Fruit fly (Drosophila melanogaster) whole organism, embryonic: Measurements from ENCODE around the gene Cdk1.

Source experiments
- C15 ChIP-seq: fragments of 200-800 bp; sonication (Bioruptor generic); IDR thresholded peaks from 3 replicates; pipeline ENCODE4 v1.3.6; 2022; ENCODE audit warnings: missing biosample characterization, missing genetic modification characterization
- CG10274 ChIP-seq: fragments of 200-800 bp; sonication (Bioruptor generic); optimal IDR thresholded peaks from 3 replicates; lab custom pipeline; 2017; ENCODE audit warnings: missing biosample characterization, mild to moderate bottlenecking, missing genetic modification characterization
- CG10321 ChIP-seq: fragments of 200-800 bp; sonication (Bioruptor generic); IDR thresholded peaks from 2 replicates; pipeline ENCODE4 v1.3.6; 2022; ENCODE audit warnings: missing biosample characterization, missing genetic modification characterization
- CG11504 ChIP-seq: fragments of 200-800 bp; sonication (Bioruptor generic); optimal IDR thresholded peaks from 3 replicates; lab custom pipeline; 2019; ENCODE audit warnings: missing biosample characterization, mild to moderate bottlenecking, missing genetic modification characterization, moderate library complexity
- CG11696 ChIP-seq: fragments of 200-800 bp; sonication (Bioruptor generic); IDR thresholded peaks from 2 replicates; pipeline ENCODE4 v1.3.6; 2022; ENCODE audit warnings: missing biosample characterization, missing genetic modification characterization
- CG12391 ChIP-seq: fragments of 200-800 bp; sonication (Bioruptor generic); optimal IDR thresholded peaks from 3 replicates; lab custom pipeline; 2018; ENCODE audit warnings: missing biosample characterization, mild to moderate bottlenecking, missing genetic modification characterization, moderate library complexity
- CG15073 ChIP-seq: fragments of 200-800 bp; sonication (Bioruptor generic); optimal IDR thresholded peaks from 2 replicates; lab custom pipeline; 2016; ENCODE audit warnings: missing biosample characterization, missing genetic modification characterization
- CG15479 ChIP-seq: fragments of 200-800 bp; sonication (Bioruptor generic); optimal IDR thresholded peaks from 3 replicates; lab custom pipeline; 2019; ENCODE audit warnings: missing biosample characterization, mild to moderate bottlenecking, missing genetic modification characterization, moderate library complexity
- CG1647 ChIP-seq: fragments of 200-800 bp; sonication (Bioruptor generic); optimal IDR thresholded peaks from 3 replicates; lab custom pipeline; 2016; ENCODE audit warnings: missing biosample characterization, missing genetic modification characterization
- CG16813 ChIP-seq: fragments of 200-800 bp; sonication (Bioruptor generic); IDR thresholded peaks from 3 replicates; pipeline ENCODE4 v1.3.6; 2022; ENCODE audit warnings: missing biosample characterization, missing genetic modification characterization; ENCODE audit not compliant: partially characterized antibody
- CG17361 ChIP-seq: fragments of 200-800 bp; sonication (Bioruptor generic); IDR thresholded peaks from 3 replicates; pipeline ENCODE4 v1.3.6; 2022; ENCODE audit warnings: missing biosample characterization, missing genetic modification characterization
- CG17568 ChIP-seq: fragments of 200-800 bp; sonication (Bioruptor generic); optimal IDR thresholded peaks from 2 replicates; lab custom pipeline; 2018; ENCODE audit warnings: missing biosample characterization, mild to moderate bottlenecking, missing genetic modification characterization, moderate library complexity
- CG17612 ChIP-seq: fragments of 200-800 bp; sonication (Bioruptor generic); IDR thresholded peaks from 2 replicates; pipeline ENCODE4 v1.3.6; 2022; ENCODE audit warnings: missing biosample characterization, missing genetic modification characterization
- CG18011 ChIP-seq: fragments of 200-800 bp; sonication (Bioruptor generic); optimal IDR thresholded peaks from 2 replicates; lab custom pipeline; 2017; ENCODE audit warnings: missing biosample characterization, missing genetic modification characterization, mild to moderate bottlenecking, moderate library complexity, missing genotype
- CG18262 ChIP-seq: fragments of 200-800 bp; optimal IDR thresholded peaks from 3 replicates; lab custom pipeline; 2019; ENCODE audit warnings: missing biosample characterization, mild to moderate bottlenecking, missing genetic modification characterization, moderate library complexity
- CG1832 ChIP-seq: fragments of 200-800 bp; sonication (Bioruptor generic); optimal IDR thresholded peaks from 2 replicates; lab custom pipeline; 2017; ENCODE audit warnings: missing biosample characterization, mild to moderate bottlenecking, missing genetic modification characterization, inconsistent platforms
- CG2875 ChIP-seq: fragments of 200-800 bp; sonication (Bioruptor generic); optimal IDR thresholded peaks from 2 replicates; lab custom pipeline; 2017; ENCODE audit warnings: missing biosample characterization, mild to moderate bottlenecking, missing genetic modification characterization, missing genetic modification reagents
- CG4282 ChIP-seq: fragments of 200-800 bp; sonication (Bioruptor generic); optimal IDR thresholded peaks from 2 replicates; lab custom pipeline; 2016; ENCODE audit warnings: missing biosample characterization, missing genetic modification characterization
- CG43689 ChIP-seq: fragments of 200-800 bp; sonication (Bioruptor generic); IDR thresholded peaks from 2 replicates; pipeline ENCODE4 v1.3.6; 2022; ENCODE audit warnings: missing biosample characterization, missing genetic modification characterization
- CG5953 ChIP-seq: fragments of 200-800 bp; sonication (Bioruptor generic); IDR thresholded peaks from 2 replicates; pipeline ENCODE4 v1.3.6; 2022; ENCODE audit warnings: missing biosample characterization, missing genetic modification characterization
- CG7928 ChIP-seq: fragments of 200-800 bp; sonication (Bioruptor generic); optimal IDR thresholded peaks from 2 replicates; lab custom pipeline; 2017; ENCODE audit warnings: missing biosample characterization, mild to moderate bottlenecking, missing genetic modification characterization
- CG8359 ChIP-seq: fragments of 200-800 bp; sonication (Bioruptor generic); optimal IDR thresholded peaks from 2 replicates; lab custom pipeline; 2017; ENCODE audit warnings: missing biosample characterization, mild to moderate bottlenecking, missing genetic modification characterization, borderline replicate concordance
- CG9797 ChIP-seq: fragments of 200-800 bp; sonication (Bioruptor generic); optimal IDR thresholded peaks from 3 replicates; lab custom pipeline; 2018; ENCODE audit warnings: missing biosample characterization, mild to moderate bottlenecking, missing genetic modification characterization
- CTCF ChIP-seq: fragments of 200-800 bp; sonication (Bioruptor generic); optimal IDR thresholded peaks from 2 replicates; lab custom pipeline; 2017; ENCODE audit warnings: missing biosample characterization, mild to moderate bottlenecking, missing genetic modification characterization, moderate library complexity
- CrebB ChIP-seq: fragments of 200-800 bp; sonication (Bioruptor generic); optimal IDR thresholded peaks from 3 replicates; lab custom pipeline; 2018; ENCODE audit warnings: missing biosample characterization, mild to moderate bottlenecking, missing genetic modification characterization
- D19A ChIP-seq: fragments of 200-800 bp; optimal IDR thresholded peaks from 3 replicates; lab custom pipeline; 2019; ENCODE audit warnings: missing biosample characterization, mild to moderate bottlenecking, missing genetic modification characterization, moderate library complexity
- Doc3 ChIP-seq: fragments of 200-800 bp; sonication (Bioruptor generic); IDR thresholded peaks from 3 replicates; pipeline ENCODE4 v1.3.6; 2022; ENCODE audit warnings: missing biosample characterization, missing genetic modification characterization; ENCODE audit not compliant: partially characterized antibody
- Dp ChIP-seq: fragments of 200-800 bp; sonication (Bioruptor generic); optimal IDR thresholded peaks from 2 replicates; lab custom pipeline; 2018; ENCODE audit warnings: missing biosample characterization, mild to moderate bottlenecking, missing genetic modification characterization, moderate library complexity
- Drgx ChIP-seq: fragments of 200-800 bp; sonication (Bioruptor generic); IDR thresholded peaks from 2 replicates; pipeline ENCODE4 v1.3.6; 2022; ENCODE audit warnings: missing biosample characterization, missing genetic modification characterization
- Fer2 ChIP-seq: fragments of 200-800 bp; sonication (Bioruptor generic); optimal IDR thresholded peaks from 2 replicates; lab custom pipeline; 2018; ENCODE audit warnings: missing biosample characterization, mild to moderate bottlenecking, missing genetic modification characterization, moderate library complexity
- Gug ChIP-seq: fragments of 200-800 bp; sonication (Bioruptor generic); IDR thresholded peaks from 4 replicates; pipeline ENCODE4 v1.3.6; 2022; ENCODE audit warnings: missing biosample characterization, missing genetic modification characterization
- H15 ChIP-seq: fragments of 200-800 bp; sonication (Bioruptor generic); IDR thresholded peaks from 3 replicates; pipeline ENCODE4 v1.3.6; 2022; ENCODE audit warnings: missing biosample characterization, missing genetic modification characterization
- Hmx ChIP-seq: fragments of 200-800 bp; sonication (Bioruptor generic); optimal IDR thresholded peaks from 2 replicates; lab custom pipeline; 2016; ENCODE audit warnings: missing biosample characterization, missing genetic modification characterization
- MESR4 ChIP-seq: fragments of 200-800 bp; sonication (Bioruptor generic); optimal IDR thresholded peaks from 2 replicates; lab custom pipeline; 2018; ENCODE audit warnings: missing biosample characterization, mild to moderate bottlenecking, missing genetic modification characterization, moderate library complexity
- Mes4 ChIP-seq: fragments of 200-800 bp; sonication (Bioruptor generic); optimal IDR thresholded peaks from 2 replicates; lab custom pipeline; 2016; ENCODE audit warnings: missing biosample characterization, missing genetic modification characterization
- Neu2 ChIP-seq: fragments of 200-800 bp; sonication (Bioruptor generic); optimal IDR thresholded peaks from 3 replicates; lab custom pipeline; 2016; ENCODE audit warnings: missing biosample characterization, missing genetic modification characterization, borderline replicate concordance
- Rx ChIP-seq: fragments of 200-800 bp; sonication (Bioruptor generic); IDR thresholded peaks from 2 replicates; pipeline ENCODE4 v1.3.6; 2022; ENCODE audit warnings: missing biosample characterization, missing genetic modification characterization
- Scr ChIP-seq: fragments of 200-800 bp; sonication (Bioruptor generic); IDR thresholded peaks from 2 replicates; pipeline ENCODE4 v1.3.6; 2022; ENCODE audit warnings: missing biosample characterization, missing genetic modification characterization; ENCODE audit not compliant: partially characterized antibody
- Sry-δ ChIP-seq: fragments of 200-800 bp; sonication (Bioruptor generic); optimal IDR thresholded peaks from 2 replicates; lab custom pipeline; 2016; ENCODE audit warnings: missing biosample characterization, missing genetic modification characterization
- Usf ChIP-seq: fragments of 200-800 bp; sonication (Bioruptor generic); optimal IDR thresholded peaks from 2 replicates; lab custom pipeline; 2017; ENCODE audit warnings: missing genotype, missing biosample characterization, missing genetic modification characterization
- chm ChIP-seq: fragments of 200-800 bp; sonication (Bioruptor generic); IDR thresholded peaks from 2 replicates; pipeline ENCODE4 v1.3.6; 2022; ENCODE audit warnings: missing biosample characterization, missing genetic modification characterization
- ci ChIP-seq: fragments of 200-800 bp; sonication (Bioruptor generic); IDR thresholded peaks from 3 replicates; pipeline ENCODE4 v1.3.6; 2022; ENCODE audit warnings: missing biosample characterization, missing genetic modification characterization
- dm ChIP-seq: fragments of 200-800 bp; sonication (Bioruptor generic); optimal IDR thresholded peaks from 3 replicates; lab custom pipeline; 2016; ENCODE audit warnings: missing biosample characterization, missing genetic modification characterization
- esg ChIP-seq: fragments of 200-800 bp; sonication (Bioruptor generic); conservative IDR thresholded peaks from 2 replicates; pipeline ENCODE4 v1.3.6; 2022; ENCODE audit warnings: missing biosample characterization, missing genetic modification characterization
- ham ChIP-seq: fragments of 200-800 bp; sonication (Bioruptor generic); IDR thresholded peaks from 2 replicates; pipeline ENCODE4 v1.3.6; 2022; ENCODE audit warnings: missing biosample characterization, missing genetic modification characterization
- kay ChIP-seq: fragments of 200-800 bp; sonication (Bioruptor generic); optimal IDR thresholded peaks from 2 replicates; lab custom pipeline; 2016; ENCODE audit warnings: missing biosample characterization, missing genetic modification characterization
- otp ChIP-seq: fragments of 200-800 bp; sonication (Bioruptor generic); IDR thresholded peaks from 3 replicates; pipeline ENCODE4, ENCODE4 v1.3.6; 2022; ENCODE audit warnings: missing biosample characterization, missing genetic modification characterization
- prd ChIP-seq, 3 experiments: fragments of >200 bp in 2 of 3; fragments of 200-800 bp in 1 of 3; sonication (Bioruptor generic) in 1 of 3; optimal IDR thresholded peaks in 2 of 3; IDR thresholded peaks in 1 of 3; 2 replicates in 2 of 3; 3 replicates in 1 of 3; pipeline versions ENCODE4 v1.3.6 to Lab custom; 2017 to 2022; ENCODE audit warnings: missing biosample characterization in 1 of 3, missing genetic modification characterization in 1 of 3
- salm ChIP-seq: fragments of 200-800 bp; sonication (Bioruptor generic); optimal IDR thresholded peaks from 2 replicates; lab custom pipeline; 2018; ENCODE audit warnings: missing biosample characterization, mild to moderate bottlenecking, missing genetic modification characterization
- shn ChIP-seq: fragments of 200-800 bp; sonication (Bioruptor generic); optimal IDR thresholded peaks from 3 replicates; lab custom pipeline; 2016; ENCODE audit warnings: missing biosample characterization, missing genetic modification characterization
- stc ChIP-seq: fragments of 200-800 bp; sonication (Bioruptor generic); IDR thresholded peaks from 2 replicates; pipeline ENCODE4 v1.3.6; 2022; ENCODE audit warnings: missing biosample characterization, missing genetic modification characterization
- vfl ChIP-seq: fragments of 200-800 bp; sonication (Bioruptor generic); optimal IDR thresholded peaks from 2 replicates; lab custom pipeline; 2016; ENCODE audit warnings: missing biosample characterization, missing genetic modification characterization

Cdk1 gene

dm6 chr2L:10366525-10366924 is 19.5 kb downstream of the Cdk1 start, which contains the start of gene CG5056 (continued):
- TF ChIP-seq CG16813 (GFP tag; lab: Robert Waterston, UW) (no peak), chm (GFP tag; lab: Robert Waterston, UW) (no peak), CG43689 (no peak), dm (GFP tag; lab: Kevin White, UChicago) (no peak), Sry-δ (GFP tag; lab: Kevin White, UChicago) (peak; percentile 26), CG17361 (GFP tag; lab: Robert Waterston, UW) (peak; percentile 54; the same call in 2 of the 3 replicates), Drgx (GFP tag; lab: Robert Waterston, UW) (no peak), kay (GFP tag; lab: Kevin White, UChicago) (no peak), CG17568 (GFP tag; lab: Kevin White, UChicago) (no peak), CG12391 (tag; lab: Kevin White, UChicago) (peak; percentile 47), CG17612 (GFP tag; lab: Robert Waterston, UW) (no peak), CrebB (no peak), CG5953 (GFP tag; lab: Robert Waterston, UW) (no peak), CG2875 (GFP tag; lab: Kevin White, UChicago) (no peak), CG8359 (GFP tag; lab: Kevin White, UChicago) (no peak), CG18262 (tag; lab: Kevin White, UChicago) (peak; percentile 7), CG10274 (GFP tag; lab: Kevin White, UChicago) (no peak), shn (GFP tag; lab: Kevin White, UChicago) (no peak), CG4282 (no peak), C15 (GFP tag; lab: Robert Waterston, UW) (no peak), MESR4 (GFP tag; lab: Kevin White, UChicago) (peak; percentile 95), CG7928 (GFP tag; lab: Kevin White, UChicago) (peak; percentile 95), prd (optimal IDR thresholded peaks at IDR 0.05; lab: Kevin White, UChicago) (no peak), prd (GFP tag; IDR thresholded peaks at IDR 0.05; lab: Robert Waterston, UW) (no peak; the same call in 2 of the 3 replicates), Rx (GFP tag; lab: Robert Waterston, UW) (no peak), D19A (tag; lab: Kevin White, UChicago) (no peak), Fer2 (tag; lab: Kevin White, UChicago) (no peak), salm (tag; lab: Kevin White, UChicago) (no peak), CG9797 (GFP tag; lab: Kevin White, UChicago) (peak; percentile 63), Usf (GFP tag; lab: Kevin White, UChicago) (no peak), CG18011 (GFP tag; lab: Kevin White, UChicago) (no peak), CG11504 (tag; lab: Kevin White, UChicago) (no peak), Gug (GFP tag; lab: Robert Waterston, UW) (no peak), ham (no peak), CG11696 (GFP tag; lab: Robert Waterston, UW) (no peak), otp (no peak), CTCF (GFP tag; lab: Kevin White, UChicago) (no peak), CG10321 (GFP tag; lab: Robert Waterston, UW) (no peak), CG1832 (GFP tag; lab: Kevin White, UChicago) (no peak), CG15073 (GFP tag; lab: Kevin White, UChicago) (no peak), Scr (GFP tag; lab: Robert Waterston, UW) (peak; percentile 26; the same call in 1 of the 2 replicates), Dp (peak; percentile 36), stc (GFP tag; lab: Robert Waterston, UW) (no peak), Mes4 (GFP tag; lab: Kevin White, UChicago) (no peak), Hmx (no peak), Doc3 (GFP tag; lab: Robert Waterston, UW) (no peak), vfl (GFP tag; lab: Kevin White, UChicago) (no peak), esg (GFP tag; lab: Robert Waterston, UW) (no peak), Neu2 (GFP tag; lab: Kevin White, UChicago) (no peak), CG1647 (GFP tag; lab: Kevin White, UChicago) (no peak), ci (GFP tag; lab: Robert Waterston, UW) (peak; percentile 23; the same call in 1 of the 3 replicates), CG15479 (GFP tag; lab: Kevin White, UChicago) (no peak), H15 (GFP tag; lab: Robert Waterston, UW) (no peak)
